Worm (Caenorhabditis elegans): ENCODE results near the gene srh-299.
"Not testable (repeated sequence)": the region's sequence is repeated elsewhere in the genome, so short reads cannot be mapped to it uniquely, and the experiment has no call there.

srh-299 gene

DNA sequence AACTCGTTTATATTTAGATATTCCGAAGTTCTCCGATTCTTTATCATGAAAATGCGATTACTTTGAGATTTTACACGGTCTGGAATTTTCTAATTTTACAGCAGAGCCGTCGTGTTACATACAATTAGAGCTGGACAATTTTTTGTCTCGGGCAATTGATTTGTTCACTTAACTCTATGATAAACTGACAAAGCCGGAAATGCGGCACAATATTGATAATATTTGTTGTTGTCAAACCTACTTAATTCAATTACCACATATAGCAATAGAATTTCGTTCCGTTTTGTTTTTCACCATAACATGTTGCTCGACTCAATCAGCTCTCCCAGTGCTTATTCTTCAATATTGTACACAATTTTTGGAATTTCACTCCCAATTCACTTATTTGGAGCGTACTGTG is at the start of gene srh-299:
Gene srh-299 (plus strand): TSS at position 301 of the 400 bp plus-strand sequence.
- no peak for TF ChIP-seq unc-62 (GFP tag; optimal IDR thresholded peaks at IDR 0.05)

DNA sequence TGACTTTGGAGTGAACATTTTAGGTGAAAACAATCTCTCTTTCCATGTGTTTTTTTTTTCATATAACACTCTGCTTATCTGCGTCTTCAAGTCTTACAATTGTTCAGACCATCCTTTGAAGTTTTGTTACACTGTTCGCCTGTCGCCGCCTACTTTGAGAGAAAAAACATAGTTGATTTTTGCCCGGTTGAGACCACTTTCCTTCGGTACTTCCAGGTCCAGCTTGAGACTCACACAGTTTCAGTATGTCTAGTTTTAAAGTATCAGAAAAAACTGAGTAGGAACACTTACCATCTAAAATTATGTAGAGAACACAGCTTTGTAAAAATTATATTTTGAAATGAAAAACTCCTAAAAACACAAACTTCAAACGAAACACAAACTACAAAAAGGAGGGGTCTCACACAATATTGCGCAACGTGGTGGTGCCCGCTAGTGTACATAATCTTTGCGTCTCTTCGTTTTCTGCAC is 47.1 kb upstream of the srh-299 start, which contains the start of the genes fbxa-69 and F54B8.4:
Gene fbxa-69 (minus strand): TSS at position 10 of the 471 bp plus-strand sequence.
Gene F54B8.4 (plus strand): TSS at position 421 of the 471 bp plus-strand sequence.
- TF ChIP-seq unc-62 (GFP tag; optimal IDR thresholded peaks at IDR 0.05), result no peak

DNA sequence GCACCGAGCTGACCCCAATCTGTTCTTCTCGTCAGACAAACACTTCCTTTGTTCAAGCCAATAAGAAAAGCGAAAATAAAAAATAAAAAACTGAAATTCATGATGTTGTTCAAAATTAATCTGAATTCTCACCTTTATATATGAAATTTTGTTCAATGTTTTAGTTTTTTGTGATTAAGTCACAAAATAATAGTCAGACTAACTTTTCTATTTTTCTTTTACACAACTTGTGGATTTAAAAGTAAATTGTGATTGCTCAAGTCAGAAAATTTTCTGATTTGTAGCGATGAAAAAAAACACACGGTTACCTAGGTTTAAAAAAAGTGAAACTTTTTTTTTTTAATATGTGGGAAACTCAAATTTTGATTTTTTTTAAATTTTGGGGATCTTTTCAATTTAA is 45.4 kb upstream of the srh-299 start, which contains the start of gene abf-3:
Gene abf-3 (minus strand): TSS at position 101 of the 400 bp plus-strand sequence.
- no peak for TF ChIP-seq unc-62 (GFP tag; optimal IDR thresholded peaks at IDR 0.05)

DNA sequence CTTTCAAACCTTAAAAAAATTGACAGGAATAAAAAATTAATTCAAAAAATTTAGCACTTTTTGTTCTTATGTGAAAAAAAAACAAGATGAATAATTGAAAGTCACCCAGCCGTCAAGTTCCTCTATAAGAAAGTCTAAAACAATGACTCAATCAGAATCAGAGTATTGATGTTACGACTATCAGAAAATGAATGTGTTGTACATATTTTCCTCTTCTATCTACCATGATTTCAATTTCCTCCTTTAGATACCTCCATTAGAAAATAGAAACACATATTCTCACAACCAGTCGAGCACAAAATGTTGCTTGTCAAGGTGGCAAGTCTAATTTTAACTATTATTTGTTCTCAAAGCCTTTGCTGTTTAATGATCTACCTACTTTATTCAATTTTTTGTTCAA is 43.2 kb upstream of the srh-299 start, which contains the start of gene srbc-48:
Gene srbc-48 (plus strand): TSS at position 301 of the 400 bp plus-strand sequence.
- no peak for TF ChIP-seq unc-62 (GFP tag; optimal IDR thresholded peaks at IDR 0.05)

DNA sequence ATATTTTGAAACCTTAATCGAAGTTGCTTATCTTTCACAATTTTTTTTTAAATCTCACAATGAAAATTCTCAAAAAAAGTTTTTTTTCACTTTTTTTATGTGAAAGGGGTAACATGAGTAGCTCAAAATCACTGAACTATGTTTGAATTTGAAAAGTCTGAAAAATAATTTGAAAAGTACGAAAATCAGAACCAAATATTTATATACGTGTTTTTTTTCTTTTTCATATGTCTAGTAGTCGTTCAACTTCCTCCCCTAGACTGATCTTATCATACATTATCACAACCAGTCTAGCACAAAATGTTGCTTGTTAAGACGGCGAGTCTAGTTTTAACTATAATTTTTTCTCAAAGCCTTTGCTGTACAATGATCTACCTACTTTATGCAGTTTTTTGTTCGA is 41.7 kb upstream of the srh-299 start, which contains the start of gene srbc-49:
Gene srbc-49 (plus strand): TSS at position 301 of the 400 bp plus-strand sequence.
- TF ChIP-seq unc-62 (GFP tag; optimal IDR thresholded peaks at IDR 0.05), result no peak

DNA sequence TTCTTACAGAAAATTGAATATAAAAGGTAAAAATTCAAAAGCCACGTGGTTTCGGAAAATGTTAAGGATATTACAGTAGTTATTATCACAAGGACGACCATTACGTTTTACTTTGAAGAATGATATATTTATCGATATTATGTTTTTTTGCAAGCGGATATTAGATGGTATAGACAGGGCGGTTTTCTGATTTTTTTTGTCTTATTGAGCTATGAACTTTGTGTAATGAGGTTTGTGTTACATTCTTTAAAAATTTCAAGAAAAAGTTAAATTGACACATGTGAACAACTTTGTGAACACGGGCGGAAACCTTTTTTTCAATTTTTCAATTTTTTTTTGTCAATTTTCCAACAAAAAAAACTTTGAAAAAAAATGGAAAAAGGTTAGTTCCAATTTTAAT is 38.3 kb upstream of the srh-299 start, which contains the start of gene srbc-50:
Gene srbc-50 (minus strand): TSS at position 101 of the 400 bp plus-strand sequence.
- no peak for TF ChIP-seq unc-62 (GFP tag; optimal IDR thresholded peaks at IDR 0.05)

DNA sequence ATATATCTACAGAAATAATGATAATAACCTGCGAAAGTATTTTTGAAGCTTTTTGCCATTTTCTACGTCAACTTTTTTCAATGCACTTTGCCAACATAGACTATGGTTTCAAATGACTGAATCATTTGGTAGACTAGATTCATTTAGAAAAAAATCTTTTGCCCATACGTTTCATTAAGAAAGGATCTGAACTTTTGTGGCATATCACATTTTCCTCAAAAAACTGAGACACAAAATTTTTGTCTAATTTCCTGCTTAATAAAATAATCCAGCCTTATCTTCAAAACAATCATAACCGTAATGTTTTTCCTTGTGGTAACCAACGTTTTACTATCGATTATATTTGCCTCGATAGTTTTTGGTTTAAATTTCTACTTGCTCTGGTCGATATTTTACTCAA is 37.0 kb upstream of the srh-299 start, which contains the start of gene srbc-51:
Gene srbc-51 (plus strand): TSS at position 301 of the 400 bp plus-strand sequence.
- TF ChIP-seq unc-62 (GFP tag; optimal IDR thresholded peaks at IDR 0.05), result no peak

DNA sequence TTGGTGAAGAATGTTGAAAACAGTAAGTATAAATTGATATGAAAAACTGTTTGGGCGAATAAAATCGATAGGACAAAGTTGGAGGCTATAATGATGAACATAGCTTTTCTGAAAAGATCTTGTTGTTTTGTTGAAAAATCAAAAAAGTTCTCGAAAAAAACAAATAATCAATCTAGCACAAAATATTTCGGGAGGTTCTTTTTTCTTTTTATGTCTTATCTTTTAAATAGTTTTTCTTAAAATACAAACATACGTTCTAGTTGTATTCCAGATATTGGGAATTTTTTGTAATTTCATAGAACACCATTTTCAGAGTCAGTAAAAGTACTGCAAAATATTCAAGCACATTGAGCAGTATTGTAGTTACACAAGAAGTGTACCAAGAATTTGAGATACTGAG is 33.2 kb upstream of the srh-299 start, which contains the start of gene srbc-55:
Gene srbc-55 (minus strand): TSS at position 101 of the 400 bp plus-strand sequence.
- TF ChIP-seq unc-62 (GFP tag; optimal IDR thresholded peaks at IDR 0.05), result no peak

DNA sequence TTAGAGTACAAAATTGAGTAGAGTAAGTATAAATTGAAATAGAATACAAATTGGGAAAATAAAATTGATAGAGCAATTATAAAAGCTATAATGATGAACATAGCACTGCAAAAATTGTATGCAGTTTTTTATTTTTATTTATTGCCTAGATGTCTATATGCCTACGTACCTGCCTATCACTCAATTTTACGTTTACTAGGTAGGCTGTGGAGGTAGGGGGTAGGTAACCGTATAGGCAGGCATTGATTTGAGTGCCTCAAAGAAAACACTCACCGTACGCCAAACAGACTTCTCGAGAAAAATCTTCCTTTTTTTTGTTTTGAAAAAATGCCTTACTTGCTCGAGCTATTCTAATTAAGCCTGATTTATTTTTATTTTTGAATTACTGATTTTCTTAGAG is 31.6 kb upstream of the srh-299 start, which contains the start of gene srbc-56:
Gene srbc-56 (minus strand): TSS at position 101 of the 400 bp plus-strand sequence.
- no peak for TF ChIP-seq unc-62 (GFP tag; optimal IDR thresholded peaks at IDR 0.05)

DNA sequence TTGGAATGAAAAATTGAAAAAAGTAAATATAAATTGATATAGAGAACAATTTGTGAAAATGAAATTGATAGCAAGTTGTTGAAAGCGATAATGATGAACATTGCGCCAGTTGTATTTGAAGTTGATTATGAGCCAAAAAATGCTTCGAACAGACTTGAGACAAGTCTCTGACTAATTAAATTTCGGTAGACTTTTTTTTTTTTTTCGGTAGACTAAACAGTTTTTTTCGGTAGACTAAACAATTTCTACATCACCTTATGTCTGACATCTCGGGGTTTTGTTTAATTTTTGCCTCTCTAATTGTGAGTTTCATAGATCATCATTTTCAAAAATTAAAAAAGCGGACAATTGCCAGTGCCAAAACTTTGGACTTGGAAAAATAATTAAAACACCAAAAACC is 29.5 kb upstream of the srh-299 start, which contains the start of gene srbc-54:
Gene srbc-54 (minus strand): TSS at position 101 of the 400 bp plus-strand sequence.
- TF ChIP-seq unc-62 (GFP tag; optimal IDR thresholded peaks at IDR 0.05), result no peak

DNA sequence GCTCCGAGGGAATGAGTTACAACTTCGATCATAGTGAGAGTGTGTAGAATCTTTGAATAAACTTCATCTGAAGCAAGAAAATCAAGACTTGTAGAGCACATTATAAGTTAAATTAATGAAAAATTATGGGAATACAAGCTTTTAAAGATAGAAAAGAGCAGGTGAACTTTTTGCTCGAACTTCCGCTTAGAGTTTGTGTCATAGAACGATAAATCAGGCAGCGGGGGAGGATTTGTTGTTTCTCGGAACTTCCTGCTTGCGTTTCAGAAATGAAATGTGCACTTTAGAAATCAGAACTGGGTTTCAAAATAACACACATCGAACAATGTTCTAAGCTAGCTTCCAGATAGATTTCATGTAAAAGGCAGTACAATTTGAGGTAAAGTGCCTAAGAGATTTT is 22.0 kb upstream of the srh-299 start, which contains the start of gene srh-149:
Gene srh-149 (minus strand): TSS at position 101 of the 400 bp plus-strand sequence.
- no peak for TF ChIP-seq unc-62 (GFP tag; optimal IDR thresholded peaks at IDR 0.05)

DNA sequence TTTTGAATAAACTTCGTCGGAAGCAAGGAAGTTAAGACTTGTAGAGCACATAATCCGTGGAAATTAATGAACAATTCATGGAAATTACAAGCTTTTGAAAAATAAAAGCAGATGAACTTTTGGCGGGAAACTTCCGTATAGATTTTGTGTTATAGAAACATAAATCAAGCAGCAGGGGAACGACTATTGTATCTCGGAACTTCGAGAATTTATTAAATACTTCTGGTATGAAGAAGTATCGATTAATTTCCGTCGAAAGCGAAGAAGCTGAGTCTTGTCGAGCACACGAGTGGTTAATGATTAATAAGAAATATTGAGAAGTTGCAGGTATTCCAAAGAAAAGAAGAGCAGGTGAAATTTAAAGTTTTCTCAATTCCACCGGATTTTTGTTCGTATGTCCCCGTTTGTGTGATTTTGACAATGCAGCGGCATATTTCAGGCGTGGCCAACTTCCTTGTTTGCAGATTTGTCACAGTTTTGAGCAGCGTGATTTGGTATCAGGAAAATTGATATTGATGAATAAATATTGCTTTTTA is 12.8 kb upstream of the srh-299 start, which contains the start of gene srh-147:
Gene srh-147 (minus strand): TSS at position 51 of the 536 bp plus-strand sequence.
- not testable (repeated sequence) for TF ChIP-seq unc-62 (GFP tag; optimal IDR thresholded peaks at IDR 0.05)

DNA sequence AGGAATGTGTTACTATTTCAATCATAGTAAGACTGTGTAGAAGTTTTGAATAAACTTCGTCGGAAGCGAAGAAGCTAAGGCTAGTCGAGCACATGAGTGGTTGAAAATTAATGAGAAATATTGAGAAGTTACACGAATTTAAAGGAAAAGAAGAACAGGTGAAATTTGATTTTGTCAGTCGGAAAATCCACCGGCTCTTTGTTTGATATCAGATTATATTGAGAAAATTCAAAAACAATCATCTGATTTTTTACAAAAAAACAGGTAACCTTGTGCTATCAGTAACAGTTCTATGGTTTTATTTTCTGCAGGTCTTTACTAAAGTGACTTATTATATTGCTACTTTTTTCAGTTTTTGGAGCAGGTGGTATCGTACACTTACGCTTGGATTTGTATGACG is 4.8 kb upstream of the srh-299 start, which contains the start of gene srh-148:
Gene srh-148 (minus strand): TSS at position 101 of the 400 bp plus-strand sequence.
- TF ChIP-seq unc-62 (GFP tag; optimal IDR thresholded peaks at IDR 0.05), result no peak

DNA sequence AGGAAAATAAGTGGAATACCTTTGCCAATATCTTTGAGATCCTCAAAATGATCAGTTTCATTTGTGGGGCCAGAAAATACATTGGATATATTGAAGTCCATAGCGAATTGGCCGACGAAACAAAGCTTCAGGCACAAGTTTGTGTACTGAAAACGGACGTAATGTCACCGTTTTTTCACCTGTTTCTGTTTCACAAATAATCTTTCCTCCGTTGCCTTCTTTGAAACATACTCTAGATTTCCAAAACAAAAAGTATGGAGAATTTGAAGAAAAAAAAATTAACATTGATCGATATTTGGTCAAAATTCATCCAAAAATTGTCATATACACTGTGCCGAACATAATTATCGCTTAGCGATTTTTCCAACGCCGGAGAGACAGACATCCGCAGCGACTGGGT is 543 bp upstream of the srh-299 start, which contains the start of gene srz-12:
Gene srz-12 (minus strand): TSS at position 101 of the 400 bp plus-strand sequence.
- TF ChIP-seq unc-62 (GFP tag; optimal IDR thresholded peaks at IDR 0.05), result no peak

DNA sequence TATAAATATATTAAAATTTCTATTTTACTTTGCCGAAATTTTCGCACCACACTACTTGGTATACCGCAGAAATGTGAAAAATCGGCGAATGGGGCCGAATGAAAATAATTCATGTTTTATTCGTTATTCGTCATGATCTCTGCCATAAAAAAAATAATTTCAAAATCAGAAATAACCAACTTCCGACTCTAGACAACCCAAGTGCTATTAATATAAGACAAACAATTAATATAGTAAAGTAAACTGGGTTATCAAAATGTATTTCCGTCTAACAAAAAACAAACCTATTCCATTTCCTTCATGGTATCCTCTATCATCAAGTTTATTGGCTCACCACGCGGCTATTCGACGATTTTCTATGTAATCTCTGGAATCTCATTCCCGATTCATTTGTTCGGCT is 2.7 kb downstream of the srh-299 start, which contains the start of gene srh-293:
Gene srh-293 (plus strand): TSS at position 301 of the 400 bp plus-strand sequence.
- TF ChIP-seq unc-62 (GFP tag; optimal IDR thresholded peaks at IDR 0.05), result no peak

DNA sequence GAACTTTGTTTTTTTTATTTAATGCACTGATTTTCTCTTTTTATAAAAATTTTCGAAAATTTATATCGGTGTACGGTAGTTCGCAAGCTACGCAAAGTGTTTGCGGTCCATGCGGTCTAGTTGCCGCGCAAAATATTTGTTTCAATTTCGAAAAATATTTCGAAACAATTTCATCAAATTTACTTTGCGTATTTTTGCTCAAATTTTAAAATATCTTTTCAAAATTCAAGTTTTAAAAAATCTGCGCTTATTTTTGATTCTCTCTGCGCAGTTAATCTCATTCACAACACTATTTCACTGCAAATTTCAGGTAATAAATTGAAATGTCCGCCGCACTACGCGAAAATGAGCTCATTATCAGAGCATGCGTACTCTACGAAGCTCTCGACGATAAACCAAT is 4.2 kb downstream of the srh-299 start, which contains the start of gene fbxa-197:
Gene fbxa-197 (plus strand): TSS at position 301 of the 400 bp plus-strand sequence.
- TF ChIP-seq unc-62 (GFP tag; optimal IDR thresholded peaks at IDR 0.05), result no peak

Data from whole organism, dauer.